Worm (Caenorhabditis elegans) whole organism, L2 larva: ENCODE results near the gene sfxn-1.2.

Experiments
- C34F6.9 ChIP-seq: fragments of 150-350 bp; optimal IDR thresholded peaks from 2 replicates; lab custom pipeline; 2014; ENCODE audit warnings: missing biosample characterization, missing genetic modification characterization
- ZK546.5 ChIP-seq: sonication (generic microtip); optimal IDR thresholded peaks from 2 replicates; lab custom pipeline; 2017; ENCODE audit warnings: missing biosample characterization, missing genetic modification characterization
- alr-1 ChIP-seq: fragments of 150-350 bp; optimal IDR thresholded peaks from 2 replicates; lab custom pipeline; 2014; ENCODE audit warnings: missing biosample characterization, missing genetic modification characterization
- aly-2 ChIP-seq: fragments of 150-350 bp; optimal IDR thresholded peaks from 2 replicates; lab custom pipeline; 2014; ENCODE audit warnings: missing biosample characterization, missing genetic modification characterization
- blmp-1 ChIP-seq: sonication (generic microtip); optimal IDR thresholded peaks from 2 replicates; lab custom pipeline; 2017; ENCODE audit warnings: missing genetic modification characterization, mild to moderate bottlenecking, missing compliant biosample characterization, antibody characterized with exemption, moderate library complexity; ENCODE audit not compliant: insufficient read depth
- ceh-16 ChIP-seq: fragments of 150-350 bp; optimal IDR thresholded peaks from 2 replicates; lab custom pipeline; 2014; ENCODE audit warnings: missing biosample characterization, missing genetic modification characterization
- ceh-82 ChIP-seq: fragments of 150-350 bp; optimal IDR thresholded peaks from 2 replicates; lab custom pipeline; 2014; ENCODE audit warnings: missing biosample characterization, missing genetic modification characterization
- crh-2 ChIP-seq: sonication (generic microtip); optimal IDR thresholded peaks from 2 replicates; lab custom pipeline; 2017; ENCODE audit warnings: missing biosample characterization, missing genetic modification characterization
- dmd-4 ChIP-seq: sonication (generic microtip); optimal IDR thresholded peaks from 2 replicates; lab custom pipeline; 2017; ENCODE audit warnings: missing biosample characterization, missing genetic modification characterization
- egl-27 ChIP-seq: sonication (generic microtip); optimal IDR thresholded peaks from 3 replicates; lab custom pipeline; 2017; ENCODE audit warnings: missing biosample characterization, missing genetic modification reagents, missing genetic modification characterization
- elt-1 ChIP-seq: fragments of 150-350 bp; optimal IDR thresholded peaks from 2 replicates; lab custom pipeline; 2014; ENCODE audit warnings: missing biosample characterization, missing genetic modification characterization
- elt-3 ChIP-seq: sonication (generic microtip); optimal IDR thresholded peaks from 2 replicates; lab custom pipeline; 2017; ENCODE audit warnings: missing biosample characterization, missing genetic modification characterization
- gmeb-1 ChIP-seq: fragments of 150-350 bp; optimal IDR thresholded peaks from 2 replicates; lab custom pipeline; 2014; ENCODE audit warnings: missing biosample characterization, missing genetic modification characterization
- lin-11 ChIP-seq: fragments of 150-350 bp; sonication (generic microtip); optimal IDR thresholded peaks from 2 replicates; lab custom pipeline; 2014; ENCODE audit warnings: missing biosample characterization, missing genetic modification characterization, inconsistent platforms, mixed read lengths
- lin-13 ChIP-seq: fragments of 150-350 bp; optimal IDR thresholded peaks from 2 replicates; lab custom pipeline; 2014; ENCODE audit warnings: missing biosample characterization, missing genetic modification reagents, missing genetic modification characterization
- lsy-2 ChIP-seq, 2 experiments: fragments of 150-350 bp in 1 of 2; sonication (generic microtip) in 1 of 2; optimal IDR thresholded peaks; 2 replicates each; lab custom pipeline; 2014 to 2017; ENCODE audit warnings: missing biosample characterization in 2 of 2, missing genetic modification characterization in 2 of 2
- mab-5 ChIP-seq: fragments of 150-350 bp; optimal IDR thresholded peaks from 2 replicates; lab custom pipeline; 2014; ENCODE audit warnings: missing biosample characterization, missing genetic modification characterization
- mbf-1 ChIP-seq: sonication (generic microtip); optimal IDR thresholded peaks from 2 replicates; lab custom pipeline; 2017; ENCODE audit warnings: missing biosample characterization, missing genetic modification characterization
- mdl-1 ChIP-seq, 2 experiments: fragments of 150-350 bp in 1 of 2; sonication (generic microtip) in 1 of 2; optimal IDR thresholded peaks; 2 replicates each; lab custom pipeline; 2017; ENCODE audit warnings: missing biosample characterization in 2 of 2, missing genetic modification characterization in 2 of 2
- nhr-10 ChIP-seq: sonication (generic microtip); optimal IDR thresholded peaks from 2 replicates; lab custom pipeline; 2017; ENCODE audit warnings: missing biosample characterization, missing genetic modification characterization
- nhr-11 ChIP-seq: fragments of 150-350 bp; optimal IDR thresholded peaks from 2 replicates; lab custom pipeline; 2014; ENCODE audit warnings: missing biosample characterization, missing genetic modification characterization
- nhr-12 ChIP-seq: fragments of 150-350 bp; optimal IDR thresholded peaks from 2 replicates; lab custom pipeline; 2014; ENCODE audit warnings: missing biosample characterization, missing genetic modification characterization
- nhr-129 ChIP-seq: fragments of 150-350 bp; optimal IDR thresholded peaks from 2 replicates; lab custom pipeline; 2014; ENCODE audit warnings: missing biosample characterization, missing genetic modification characterization
- nhr-21 ChIP-seq: fragments of 150-350 bp; optimal IDR thresholded peaks from 2 replicates; lab custom pipeline; 2014; ENCODE audit warnings: missing biosample characterization, missing genetic modification characterization
- nhr-23 ChIP-seq: fragments of 150-350 bp; optimal IDR thresholded peaks from 2 replicates; lab custom pipeline; 2014; ENCODE audit warnings: missing biosample characterization, missing genetic modification reagents, missing genetic modification characterization
- nhr-237 ChIP-seq: fragments of 150-350 bp; optimal IDR thresholded peaks from 2 replicates; lab custom pipeline; 2014; ENCODE audit warnings: missing biosample characterization, missing genetic modification characterization
- nhr-77 ChIP-seq: fragments of 150-350 bp; optimal IDR thresholded peaks from 2 replicates; lab custom pipeline; 2014; ENCODE audit warnings: missing biosample characterization, missing genetic modification characterization
- peb-1 ChIP-seq: fragments of 150-350 bp; optimal IDR thresholded peaks from 2 replicates; lab custom pipeline; 2014; ENCODE audit warnings: missing biosample characterization, missing genetic modification characterization
- sem-4 ChIP-seq: fragments of 150-350 bp; optimal IDR thresholded peaks from 2 replicates; lab custom pipeline; 2014; ENCODE audit warnings: missing biosample characterization, missing genetic modification reagents, missing genetic modification characterization
- skn-1 ChIP-seq: sonication (generic microtip); optimal IDR thresholded peaks from 2 replicates; lab custom pipeline; 2017; ENCODE audit warnings: missing biosample characterization, missing genetic modification characterization
- sma-3 ChIP-seq: sonication (generic microtip); optimal IDR thresholded peaks from 2 replicates; lab custom pipeline; 2016; ENCODE audit warnings: missing genetic modification reagents, missing genetic modification characterization, missing compliant biosample characterization
- sma-9 ChIP-seq, 2 experiments: fragments of 150-350 bp in 1 of 2; sonication (generic microtip) in 1 of 2; optimal IDR thresholded peaks; 2 replicates each; lab custom pipeline; 2014 to 2016; ENCODE audit warnings: missing genetic modification characterization in 2 of 2, mild to moderate bottlenecking in 1 of 2, missing biosample characterization in 1 of 2, missing compliant biosample characterization in 1 of 2, missing genetic modification reagents in 1 of 2, moderate library complexity in 1 of 2
- snpc-4 ChIP-seq: fragments of 150-350 bp; optimal IDR thresholded peaks from 2 replicates; lab custom pipeline; 2014; ENCODE audit warnings: missing biosample characterization, missing genetic modification characterization
- unc-39 ChIP-seq: fragments of 150-350 bp; optimal IDR thresholded peaks from 2 replicates; lab custom pipeline; 2014; ENCODE audit warnings: missing biosample characterization, missing genetic modification characterization
- unc-55 ChIP-seq: fragments of 150-350 bp; sonication (generic microtip); optimal IDR thresholded peaks from 3 replicates; lab custom pipeline; 2014; ENCODE audit warnings: missing biosample characterization, missing genetic modification reagents, missing genetic modification characterization
- unc-62 ChIP-seq: fragments of 150-350 bp; optimal IDR thresholded peaks from 2 replicates; lab custom pipeline; 2014; ENCODE audit warnings: missing biosample characterization, missing genetic modification reagents, missing genetic modification characterization
- zag-1 ChIP-seq: fragments of 150-350 bp; optimal IDR thresholded peaks from 2 replicates; lab custom pipeline; 2014; ENCODE audit warnings: missing biosample characterization, missing genetic modification characterization
- ztf-1 ChIP-seq: fragments of 200-800 bp; sonication (Bioruptor generic); conservative IDR thresholded peaks from 2 replicates; pipeline ENCODE4 v1.3.6; 2022; ENCODE audit warnings: missing genetic modification characterization, missing compliant biosample characterization
- ztf-11 ChIP-seq: sonication (generic microtip); optimal IDR thresholded peaks from 2 replicates; lab custom pipeline; 2017; ENCODE audit warnings: missing biosample characterization, missing genetic modification characterization
- ztf-4 ChIP-seq: fragments of 150-350 bp; optimal IDR thresholded peaks from 2 replicates; lab custom pipeline; 2014; ENCODE audit warnings: missing biosample characterization, missing genetic modification characterization

sfxn-1.2 gene

DNA sequence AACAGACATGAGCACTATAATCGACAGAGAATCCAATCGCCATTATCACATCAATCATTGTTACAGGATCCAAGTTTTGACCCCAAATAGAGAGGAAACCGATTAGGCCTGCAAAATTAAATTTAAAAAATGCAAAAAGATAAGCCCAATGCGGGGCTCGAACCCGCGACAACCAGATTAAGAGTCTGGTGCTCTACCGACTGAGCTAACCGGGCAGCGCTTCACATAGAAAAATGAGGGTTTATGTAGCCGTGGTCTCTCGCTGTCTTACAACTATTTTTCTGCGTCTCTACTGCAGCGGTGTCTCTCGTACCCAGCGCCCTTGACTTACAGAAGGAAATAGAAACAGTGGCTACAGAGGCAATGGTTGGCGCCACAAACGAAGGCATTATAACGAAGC lies 28.2 kb upstream of the sfxn-1.2 start (continued):
- no peak for TF ChIP-seq nhr-11
- TF ChIP-seq ztf-1 (GFP tag; lab: Robert Waterston, UW), result no peak
- TF ChIP-seq lin-11, result peak; percentile 45
- TF ChIP-seq mdl-1 (tag; optimal IDR thresholded peaks at IDR 0.05; lab: Kevin White, UChicago), result no peak
- no peak for TF ChIP-seq ZK546.5 (tag; lab: Kevin White, UChicago)
- no peak for TF ChIP-seq mbf-1 (tag; lab: Kevin White, UChicago)
- TF ChIP-seq crh-2 (tag; lab: Kevin White, UChicago), result peak; percentile 31
- peak; percentile 8 for TF ChIP-seq nhr-21 (tag; lab: Kevin White, UChicago)
- TF ChIP-seq ceh-82 (tag; lab: Kevin White, UChicago), result no peak
- peak; percentile 67 for TF ChIP-seq nhr-129 (tag; lab: Kevin White, UChicago)
- TF ChIP-seq ztf-4 (tag; lab: Kevin White, UChicago), result no peak
- TF ChIP-seq egl-27 (tag; lab: Kevin White, UChicago), result no peak
- TF ChIP-seq gmeb-1 (tag; lab: Kevin White, UChicago), result peak; percentile 57
- no peak for TF ChIP-seq elt-1 (tag; lab: Kevin White, UChicago)
- TF ChIP-seq zag-1 (tag; lab: Kevin White, UChicago), result no peak
- TF ChIP-seq ztf-11 (tag; lab: Kevin White, UChicago), result no peak
- TF ChIP-seq blmp-1 (tag; lab: Kevin White, UChicago), result no peak
- no peak for TF ChIP-seq sem-4 (tag; lab: Kevin White, UChicago)
- TF ChIP-seq alr-1, result no peak
- TF ChIP-seq nhr-237 (tag; lab: Kevin White, UChicago), result no peak
- no peak for TF ChIP-seq aly-2 (tag; lab: Kevin White, UChicago)
- no peak for TF ChIP-seq peb-1
- no peak for TF ChIP-seq nhr-77 (tag; lab: Kevin White, UChicago)

DNA sequence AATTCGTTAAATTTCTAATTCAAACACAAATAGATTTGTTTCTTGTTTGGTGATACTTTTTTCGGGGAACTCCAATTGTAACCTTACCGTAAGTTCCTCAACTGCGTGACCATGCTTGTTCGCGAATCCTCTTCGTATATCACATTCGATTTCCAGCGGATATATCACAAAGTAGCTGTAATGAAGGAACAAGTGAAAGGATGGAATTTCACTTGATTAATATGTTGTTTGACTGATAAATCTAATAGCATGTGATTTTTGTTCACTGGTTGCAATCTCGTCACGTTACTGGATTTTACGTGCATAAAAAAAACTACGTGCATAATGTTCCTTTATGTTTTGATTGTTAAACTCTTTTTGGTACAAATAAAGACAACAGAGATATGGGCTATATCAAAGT lies 24.2 kb upstream of the sfxn-1.2 start:
- TF ChIP-seq lin-13 (GFP tag; lab: Kevin White, UChicago), result no peak
- no peak for TF ChIP-seq unc-62 (GFP tag; lab: Kevin White, UChicago)
- TF ChIP-seq blmp-1 (tag; lab: Kevin White, UChicago), result peak; percentile 68
- TF ChIP-seq ceh-82 (tag; lab: Kevin White, UChicago), result no peak
- TF ChIP-seq, all 48 proteins: peak for 1

ce11 chrII:11162390-11162789 lies 23.4 kb upstream of the sfxn-1.2 start, which contains the start of gene ptr-13:
Gene ptr-13 (minus strand): TSS chrII:11162481.
- TF ChIP-seq ztf-1 (GFP tag; lab: Robert Waterston, UW) (no peak), blmp-1 (tag; lab: Kevin White, UChicago) (peak; percentile 69)

ce11 chrII:11163291-11163690 lies 22.5 kb upstream of the sfxn-1.2 start:
- peak; percentile 55 for TF ChIP-seq sma-3
- no peak for TF ChIP-seq elt-3
- no peak for TF ChIP-seq ceh-16 (tag; lab: Kevin White, UChicago)
- TF ChIP-seq mab-5, result no peak
- TF ChIP-seq sma-9 (GFP tag; optimal IDR thresholded peaks at IDR 0.05; lab: Kevin White, UChicago), result peak; percentile 20
- TF ChIP-seq sma-9 (tag; optimal IDR thresholded peaks at IDR 0.05; lab: Kevin White, UChicago), result no peak
- TF ChIP-seq nhr-10 (tag; lab: Kevin White, UChicago), result no peak
- no peak for TF ChIP-seq egl-27 (tag; lab: Kevin White, UChicago)
- TF ChIP-seq blmp-1 (tag; lab: Kevin White, UChicago), result no peak
- no peak for TF ChIP-seq C34F6.9 (tag; lab: Kevin White, UChicago)

DNA sequence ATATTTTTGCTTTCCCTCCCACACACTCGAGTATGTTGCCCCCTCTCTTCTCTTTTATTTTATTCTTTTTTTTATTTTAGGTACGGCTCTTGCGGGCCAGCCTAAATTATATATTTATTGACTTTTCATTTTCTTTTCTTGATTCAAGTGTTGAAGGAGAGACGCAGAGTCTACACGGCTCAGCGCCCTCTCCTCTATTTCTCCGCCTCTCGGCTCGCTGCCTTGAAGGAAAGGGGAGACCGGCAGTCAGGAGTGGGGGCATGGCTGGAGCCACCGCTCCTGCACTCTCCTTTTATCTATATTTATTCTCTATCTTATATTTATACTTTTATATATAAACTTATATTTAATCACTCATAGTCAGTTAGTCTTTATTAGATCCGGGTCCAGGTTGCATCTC lies 19.4 kb upstream of the sfxn-1.2 start:
- TF ChIP-seq peb-1 (no peak), unc-55 (peak; percentile 22), ztf-4 (tag; lab: Kevin White, UChicago) (no peak)

DNA sequence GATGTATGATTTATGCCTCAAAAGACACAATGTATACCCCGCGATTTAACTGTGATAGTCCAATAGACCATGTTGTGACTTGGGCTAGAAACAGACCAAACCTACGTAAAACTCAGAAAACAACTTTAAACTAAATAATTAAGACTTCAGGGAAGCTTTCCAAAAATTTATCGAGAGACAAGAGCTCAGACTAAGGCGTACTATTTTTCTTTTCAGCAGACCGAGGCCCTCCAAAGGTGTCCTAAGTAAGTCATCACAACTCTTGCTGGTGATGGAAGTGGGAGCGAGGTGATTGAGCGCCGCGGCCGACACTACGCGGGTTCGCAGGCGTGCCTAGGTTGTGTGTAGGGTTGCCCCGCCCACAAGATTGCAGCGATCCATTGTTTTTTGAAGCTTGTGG lies 18.8 kb upstream of the sfxn-1.2 start:
- TF ChIP-seq nhr-12 (tag; lab: Kevin White, UChicago) (no peak), snpc-4 (tag; lab: Kevin White, UChicago) (peak; percentile 98), lin-13 (GFP tag; lab: Kevin White, UChicago) (peak; percentile 56), sma-9 (GFP tag; optimal IDR thresholded peaks at IDR 0.05; lab: Kevin White, UChicago) (peak; percentile 85), sma-9 (tag; optimal IDR thresholded peaks at IDR 0.05; lab: Kevin White, UChicago) (no peak), nhr-237 (tag; lab: Kevin White, UChicago) (peak; percentile 26), peb-1 (no peak), lin-11 (peak; percentile 18), ceh-82 (tag; lab: Kevin White, UChicago) (no peak), elt-1 (tag; lab: Kevin White, UChicago) (no peak), ceh-16 (tag; lab: Kevin White, UChicago) (peak; percentile 49), nhr-77 (tag; lab: Kevin White, UChicago) (no peak), dmd-4 (no peak), sma-3 (peak; percentile 89), lsy-2 (tag; optimal IDR thresholded peaks at IDR 0.05; lab: Kevin White, UChicago) (peak; percentile 43 to 56), mdl-1 (tag; optimal IDR thresholded peaks at IDR 0.05; lab: Kevin White, UChicago) (peak; percentile 37 to 86), egl-27 (tag; lab: Kevin White, UChicago) (peak; percentile 20), mab-5 (no peak), blmp-1 (tag; lab: Kevin White, UChicago) (no peak), skn-1 (tag; lab: Kevin White, UChicago) (no peak), ztf-11 (tag; lab: Kevin White, UChicago) (no peak), unc-62 (GFP tag; lab: Kevin White, UChicago) (no peak), mbf-1 (tag; lab: Kevin White, UChicago) (no peak), zag-1 (tag; lab: Kevin White, UChicago) (no peak), nhr-23 (tag; lab: Kevin White, UChicago) (no peak), unc-39 (tag; lab: Kevin White, UChicago) (no peak)
